Worm (Caenorhabditis elegans) whole organism, L4 larva: ENCODE results near the gene rga-1.

ENCODE experiments used
- D1046.2 ChIP-seq: fragments of 200-800 bp; sonication (Bioruptor generic); IDR thresholded peaks from 2 replicates; pipeline ENCODE4 v1.3.6; 2022; ENCODE audit warnings: missing genetic modification characterization, missing compliant biosample characterization
- F26F4.8 ChIP-seq: fragments of 200-800 bp; sonication (Bioruptor generic); conservative IDR thresholded peaks from 2 replicates; pipeline ENCODE4 v1.3.6; 2022; ENCODE audit warnings: missing genetic modification characterization, missing compliant biosample characterization
- F37D6.2 ChIP-seq: sonication (generic microtip); optimal IDR thresholded peaks from 2 replicates; lab custom pipeline; 2016; ENCODE audit warnings: mild to moderate bottlenecking, missing genetic modification characterization, missing compliant biosample characterization
- F44E2.7 ChIP-seq: fragments of 200-800 bp; sonication (Bioruptor generic); IDR thresholded peaks from 2 replicates; pipeline ENCODE4 v2.1.2; 2022; ENCODE audit warnings: missing genetic modification characterization, missing compliant biosample characterization
- F49E8.2 ChIP-seq: sonication (generic microtip); optimal IDR thresholded peaks from 2 replicates; lab custom pipeline; 2016; ENCODE audit warnings: missing compliant biosample characterization, mild to moderate bottlenecking, missing genetic modification characterization, borderline replicate concordance
- R02D3.7 ChIP-seq: fragments of 150-350 bp; sonication (generic microtip); optimal IDR thresholded peaks from 3 replicates; lab custom pipeline; 2014; ENCODE audit warnings: missing biosample characterization, missing genetic modification characterization
- T26A8.4 ChIP-seq: fragments of 200-800 bp; sonication (Bioruptor generic); IDR thresholded peaks from 2 replicates; pipeline ENCODE4 v1.3.6; 2022; ENCODE audit warnings: missing genetic modification characterization, missing compliant biosample characterization
- Y105C5A.15 ChIP-seq: fragments of 200-800 bp; sonication (Bioruptor generic); IDR thresholded peaks from 2 replicates; pipeline ENCODE4 v1.3.6; 2022; ENCODE audit warnings: missing genetic modification characterization, missing compliant biosample characterization
- Y5F2A.4 ChIP-seq: fragments of 200-800 bp; sonication (Bioruptor generic); optimal IDR thresholded peaks from 2 replicates; lab custom pipeline; 2018; ENCODE audit warnings: mild to moderate bottlenecking, missing genetic modification characterization, missing compliant biosample characterization
- ZK337.2 ChIP-seq: fragments of 200-800 bp; sonication (Bioruptor generic); IDR thresholded peaks from 2 replicates; pipeline ENCODE4 v1.3.6; 2022; ENCODE audit warnings: missing genetic modification reagents, missing genetic modification characterization, missing compliant biosample characterization
- aha-1 ChIP-seq: fragments of 150-350 bp; peaks from one replicate; lab custom pipeline; 2014; ENCODE audit warnings: missing biosample characterization, missing genetic modification characterization
- arid-1 ChIP-seq: fragments of 200-800 bp; sonication (Bioruptor generic); conservative IDR thresholded peaks from 2 replicates; pipeline ENCODE4 v1.3.6; 2022; ENCODE audit warnings: missing genetic modification reagents, missing genetic modification characterization, missing compliant biosample characterization
- ceh-28 ChIP-seq: fragments of 150-350 bp; optimal IDR thresholded peaks from 2 replicates; lab custom pipeline; 2014; ENCODE audit warnings: missing biosample characterization, missing genetic modification reagents, missing genetic modification characterization
- ceh-44 ChIP-seq: fragments of 200-800 bp; sonication (Bioruptor generic); IDR thresholded peaks from 2 replicates; pipeline ENCODE4 v1.3.6; 2022; ENCODE audit warnings: missing genetic modification reagents, missing genetic modification characterization, missing compliant biosample characterization
- ceh-62 ChIP-seq: sonication (generic microtip); optimal IDR thresholded peaks from 2 replicates; lab custom pipeline; 2017; ENCODE audit warnings: missing biosample characterization, missing genetic modification characterization
- ces-1 ChIP-seq: fragments of 150-350 bp; sonication (generic microtip); optimal IDR thresholded peaks from 4 replicates; lab custom pipeline; 2014; ENCODE audit warnings: missing biosample characterization, missing genetic modification reagents, missing genetic modification characterization
- cey-2 ChIP-seq: sonication (generic microtip); optimal IDR thresholded peaks from 3 replicates; lab custom pipeline; 2017; ENCODE audit warnings: missing genetic modification characterization, mild to moderate bottlenecking, missing compliant biosample characterization, antibody characterized with exemption, borderline replicate concordance; ENCODE audit not compliant: insufficient read depth
- daf-19 ChIP-seq: fragments of 200-800 bp; sonication (Bioruptor generic); conservative IDR thresholded peaks from 2 replicates; pipeline ENCODE4 v1.3.6; 2022; ENCODE audit warnings: missing genetic modification characterization, missing compliant biosample characterization
- daf-8 ChIP-seq: fragments of 200-800 bp; sonication (Bioruptor generic); IDR thresholded peaks from 2 replicates; pipeline ENCODE4 v1.3.6; 2022; ENCODE audit warnings: missing genetic modification characterization, missing compliant biosample characterization
- dmd-8 ChIP-seq: fragments of 200-800 bp; sonication (Bioruptor generic); IDR thresholded peaks from 2 replicates; pipeline ENCODE4 v1.3.6; 2022; ENCODE audit warnings: missing genetic modification characterization, missing compliant biosample characterization
- dmd-9 ChIP-seq: fragments of 200-800 bp; sonication (Bioruptor generic); IDR thresholded peaks from 2 replicates; pipeline ENCODE4 v1.3.6; 2022; ENCODE audit warnings: missing genetic modification reagents, missing genetic modification characterization, missing compliant biosample characterization
- dpl-1 ChIP-seq: fragments of 150-350 bp; optimal IDR thresholded peaks from 2 replicates; lab custom pipeline; 2014; ENCODE audit warnings: missing biosample characterization, missing genetic modification reagents, missing genetic modification characterization
- duxl-1 ChIP-seq: sonication (generic microtip); optimal IDR thresholded peaks from 2 replicates; lab custom pipeline; 2016; ENCODE audit warnings: mild to moderate bottlenecking, missing genetic modification characterization, moderate library complexity, missing compliant biosample characterization; ENCODE audit not compliant: poor library complexity
- egl-43 ChIP-seq: fragments of 200-800 bp; sonication (Bioruptor generic); IDR thresholded peaks from 2 replicates; pipeline ENCODE4 v1.3.6; 2022; ENCODE audit warnings: missing genetic modification reagents, missing genetic modification characterization, missing compliant biosample characterization
- hif-1 ChIP-seq, 2 experiments: sonication (generic microtip); optimal IDR thresholded peaks; 2 replicates each; lab custom pipeline; 2016 to 2017; ENCODE audit warnings: missing compliant biosample characterization in 2 of 2, missing genetic modification characterization in 2 of 2, missing genetic modification reagents in 2 of 2, missing genotype in 2 of 2, mild to moderate bottlenecking in 1 of 2
- hlh-11 ChIP-seq: fragments of 200-800 bp; sonication (Bioruptor generic); optimal IDR thresholded peaks from 2 replicates; lab custom pipeline; 2018; ENCODE audit warnings: mild to moderate bottlenecking, missing genetic modification characterization, missing compliant biosample characterization
- hlh-30 ChIP-seq: sonication (generic microtip); optimal IDR thresholded peaks from 2 replicates; lab custom pipeline; 2017; ENCODE audit warnings: antibody characterized with exemption, mild to moderate bottlenecking, missing genetic modification characterization, missing compliant biosample characterization; ENCODE audit not compliant: insufficient read depth
- jun-1 ChIP-seq: fragments of 150-350 bp; optimal IDR thresholded peaks from 2 replicates; lab custom pipeline; 2014; ENCODE audit warnings: missing biosample characterization, missing genetic modification reagents, missing genetic modification characterization
- lim-7 ChIP-seq: fragments of 200-800 bp; sonication (Bioruptor generic); IDR thresholded peaks from 2 replicates; pipeline ENCODE4 v1.3.6; 2022; ENCODE audit warnings: missing genetic modification characterization, missing compliant biosample characterization
- lin-13 ChIP-seq: fragments of 150-350 bp; optimal IDR thresholded peaks from 2 replicates; lab custom pipeline; 2014; ENCODE audit warnings: missing biosample characterization, missing genetic modification reagents, missing genetic modification characterization
- lin-38 ChIP-seq: fragments of 200-800 bp; sonication (Bioruptor generic); IDR thresholded peaks from 2 replicates; pipeline ENCODE4 v1.3.6; 2022; ENCODE audit warnings: missing genetic modification reagents, missing genetic modification characterization, missing compliant biosample characterization
- lir-3 ChIP-seq: sonication (generic microtip); optimal IDR thresholded peaks from 2 replicates; lab custom pipeline; 2016; ENCODE audit warnings: mild to moderate bottlenecking, missing genetic modification characterization, missing compliant biosample characterization
- lsy-2 ChIP-seq, 2 experiments: fragments of 150-350 bp in 1 of 2; sonication (generic microtip) in 1 of 2; optimal IDR thresholded peaks; 2 replicates each; lab custom pipeline; 2014 to 2017; ENCODE audit warnings: missing biosample characterization in 2 of 2, missing genetic modification characterization in 2 of 2
- madf-5 ChIP-seq, 2 experiments: fragments of 200-800 bp; sonication (Bioruptor generic); IDR thresholded peaks; 2 replicates each; pipeline ENCODE4 v1.3.6; 2022; ENCODE audit warnings: missing compliant biosample characterization in 2 of 2, missing genetic modification characterization in 2 of 2
- mdl-1 ChIP-seq, 2 experiments: fragments of 150-350 bp in 1 of 2; sonication (generic microtip) in 1 of 2; optimal IDR thresholded peaks; 2 replicates each; lab custom pipeline; 2014 to 2017; ENCODE audit warnings: missing biosample characterization in 2 of 2, missing genetic modification characterization in 2 of 2
- mdt-29 ChIP-seq: fragments of 200-800 bp; sonication (Bioruptor generic); IDR thresholded peaks from 2 replicates; pipeline ENCODE4 v1.3.6; 2022; ENCODE audit warnings: missing genetic modification reagents, missing genetic modification characterization, missing compliant biosample characterization
- nhr-10 ChIP-seq: fragments of 150-350 bp; optimal IDR thresholded peaks from 2 replicates; lab custom pipeline; 2014; ENCODE audit warnings: missing biosample characterization, missing genetic modification characterization
- nhr-102 ChIP-seq: sonication (generic microtip); optimal IDR thresholded peaks from 2 replicates; lab custom pipeline; 2016; ENCODE audit warnings: mild to moderate bottlenecking, missing genetic modification characterization, moderate library complexity, missing compliant biosample characterization
- nhr-237 ChIP-seq: sonication (generic microtip); optimal IDR thresholded peaks from 2 replicates; lab custom pipeline; 2017; ENCODE audit warnings: missing biosample characterization, missing genetic modification characterization
- nhr-6 ChIP-seq: fragments of 150-350 bp; optimal IDR thresholded peaks from 2 replicates; lab custom pipeline; 2014; ENCODE audit warnings: missing biosample characterization, missing genetic modification characterization
- nhr-76 ChIP-seq: fragments of 150-350 bp; optimal IDR thresholded peaks from 2 replicates; lab custom pipeline; 2014; ENCODE audit warnings: missing biosample characterization, missing genetic modification characterization
- rbr-2 ChIP-seq: sonication (generic microtip); optimal IDR thresholded peaks from 2 replicates; lab custom pipeline; 2016; ENCODE audit warnings: missing genotype, missing genetic modification characterization, missing compliant biosample characterization
- saeg-2 ChIP-seq: fragments of 200-800 bp; sonication (Bioruptor generic); IDR thresholded peaks from 2 replicates; pipeline ENCODE4 v1.3.6; 2022; ENCODE audit warnings: missing genetic modification reagents, missing genetic modification characterization, missing compliant biosample characterization
- snpc-1.2 ChIP-seq: fragments of 200-800 bp; sonication (Bioruptor generic); IDR thresholded peaks from 2 replicates; pipeline ENCODE4 v1.3.6; 2022; ENCODE audit warnings: missing genetic modification reagents, missing genetic modification characterization, missing compliant biosample characterization
- spr-1 ChIP-seq: sonication (generic microtip); optimal IDR thresholded peaks from 2 replicates; lab custom pipeline; 2016; ENCODE audit warnings: mild to moderate bottlenecking, missing genetic modification characterization, missing compliant biosample characterization
- unc-62 ChIP-seq, 3 experiments: fragments of 150-350 bp in 1 of 3; sonication (generic microtip); optimal IDR thresholded peaks in 2 of 3; peaks in 1 of 3; 1 replicate in 1 of 3; 2 replicates in 2 of 3; lab custom pipeline; 2014 to 2017; ENCODE audit warnings: missing biosample characterization in 3 of 3, missing genetic modification characterization in 3 of 3, missing genetic modification reagents in 3 of 3, missing genotype in 1 of 3
- zfp-2 ChIP-seq: sonication (generic microtip); optimal IDR thresholded peaks from 2 replicates; lab custom pipeline; 2016; ENCODE audit warnings: mild to moderate bottlenecking, missing genetic modification characterization, missing compliant biosample characterization
- zip-11 ChIP-seq: fragments of 200-800 bp; sonication (Bioruptor generic); IDR thresholded peaks from 2 replicates; pipeline ENCODE4 v1.3.6; 2022; ENCODE audit warnings: missing genetic modification characterization, missing compliant biosample characterization
- zip-2 ChIP-seq: fragments of 150-350 bp; optimal IDR thresholded peaks from 2 replicates; lab custom pipeline; 2014; ENCODE audit warnings: missing biosample characterization, missing genetic modification characterization
- ztf-11 ChIP-seq: fragments of 150-350 bp; optimal IDR thresholded peaks from 2 replicates; lab custom pipeline; 2014; ENCODE audit warnings: missing biosample characterization, missing genetic modification characterization
- ztf-7 ChIP-seq: fragments of 150-350 bp; optimal IDR thresholded peaks from 2 replicates; lab custom pipeline; 2014; ENCODE audit warnings: missing biosample characterization, missing genetic modification characterization

Gene rga-1

DNA sequence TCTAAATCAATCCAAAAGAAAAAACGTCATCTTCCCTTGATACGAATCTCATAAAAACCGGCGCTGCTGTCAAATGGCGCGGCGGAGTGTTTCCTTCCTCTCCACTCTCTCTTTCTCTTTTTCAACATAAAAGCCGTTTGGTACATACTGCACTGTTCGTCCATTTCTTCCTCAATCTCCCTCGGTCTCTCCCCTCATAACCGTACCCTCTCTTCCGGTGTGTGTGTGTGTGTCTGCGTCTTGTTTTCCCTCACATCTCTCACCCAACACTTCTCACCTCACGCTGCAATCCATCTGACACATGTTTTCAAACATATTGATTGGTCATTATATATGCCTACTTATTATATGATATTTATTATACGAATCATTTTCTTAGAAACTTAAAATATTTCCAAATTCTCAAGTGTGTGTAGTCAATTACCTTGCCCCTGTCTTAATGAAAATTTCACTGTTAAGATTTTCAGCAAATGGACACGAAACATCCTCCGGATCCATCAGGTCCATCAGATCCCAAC, at the start of gene rga-1, which contains the start of gene aars-1 (continued):
- TF ChIP-seq madf-5 (GFP tag; IDR thresholded peaks at IDR 0.05; lab: Robert Waterston, UW): no peak
- no peak for TF ChIP-seq ztf-11 (tag; lab: Kevin White, UChicago)
- TF ChIP-seq jun-1 (tag; lab: Kevin White, UChicago): peak; percentile 26
- no peak for TF ChIP-seq R02D3.7 (tag; lab: Kevin White, UChicago)
- TF ChIP-seq nhr-6 (tag; lab: Kevin White, UChicago): peak; percentile 51
- 0 out of 2 replicates have a peak, but pooled peaks have one; percentile 23 for TF ChIP-seq saeg-2 (GFP tag; lab: Robert Waterston, UW)
- TF ChIP-seq hlh-11: peak; percentile 94
- TF ChIP-seq mdt-29 (GFP tag; lab: Robert Waterston, UW): no peak
- TF ChIP-seq egl-43 (GFP tag; lab: Robert Waterston, UW): no peak
- TF ChIP-seq lsy-2 (tag; optimal IDR thresholded peaks at IDR 0.05; lab: Kevin White, UChicago): peak in 1 of 2 experiments; percentile 72
- peak; percentile 96 for TF ChIP-seq aha-1 (tag; lab: Kevin White, UChicago)
- peak in 1 of 2 experiments; percentile 82 for TF ChIP-seq mdl-1 (tag; optimal IDR thresholded peaks at IDR 0.05; lab: Kevin White, UChicago)
- no peak for TF ChIP-seq lir-3 (tag; lab: Kevin White, UChicago)
- TF ChIP-seq daf-19: no peak
- no peak for TF ChIP-seq Y105C5A.15
- TF ChIP-seq hif-1 (tag; optimal IDR thresholded peaks at IDR 0.05; lab: Kevin White, UChicago): peak in 1 of 2 experiments; percentile 19
- TF ChIP-seq F44E2.7 (GFP tag; lab: Robert Waterston, UW): no peak
- TF ChIP-seq ceh-28: peak; percentile 11
- TF ChIP-seq ZK337.2 (GFP tag; lab: Robert Waterston, UW): no peak
- TF ChIP-seq duxl-1 (tag; lab: Kevin White, UChicago): no peak
- peak; percentile 89 for TF ChIP-seq hlh-30 (tag; lab: Kevin White, UChicago)
- peak; percentile 54 for TF ChIP-seq zip-2 (tag; lab: Kevin White, UChicago)
- no peak for TF ChIP-seq cey-2
- no peak for TF ChIP-seq F37D6.2
- peak; percentile 63; the same call in 1 of the 2 replicates for TF ChIP-seq T26A8.4 (GFP tag; lab: Robert Waterston, UW)
- no peak for TF ChIP-seq dmd-8 (GFP tag; lab: Robert Waterston, UW)
- no peak for TF ChIP-seq dmd-9
- no peak for TF ChIP-seq zfp-2
- TF ChIP-seq Y5F2A.4 (GFP tag; lab: Kevin White, UChicago): no peak
- no peak for TF ChIP-seq D1046.2 (GFP tag; lab: Robert Waterston, UW)
- TF ChIP-seq zip-11 (GFP tag; lab: Robert Waterston, UW): no peak
- peak; percentile 30 for TF ChIP-seq nhr-102 (tag; lab: Kevin White, UChicago)
- peak; percentile 60 for TF ChIP-seq spr-1 (tag; lab: Kevin White, UChicago)
- TF ChIP-seq lim-7 (GFP tag; lab: Robert Waterston, UW): no peak
- TF ChIP-seq ceh-62 (tag; lab: Kevin White, UChicago): no peak
- peak; percentile 30 for TF ChIP-seq rbr-2 (tag; lab: Kevin White, UChicago)
- TF ChIP-seq ztf-7 (tag; lab: Kevin White, UChicago): no peak
- TF ChIP-seq F26F4.8 (GFP tag; lab: Robert Waterston, UW): no peak
- TF ChIP-seq unc-62 (GFP tag; optimal IDR thresholded peaks at IDR 0.05 in 1 of 2; lab: Kevin White, UChicago): peak in 1 of 2 experiments; percentile 97
- TF ChIP-seq unc-62 (tag; optimal IDR thresholded peaks at IDR 0.05; lab: Kevin White, UChicago): no peak
- TF ChIP-seq arid-1 (GFP tag; lab: Robert Waterston, UW): 0 out of 2 replicates have a peak, but pooled peaks have one; percentile 12
- no peak for TF ChIP-seq nhr-76 (tag; lab: Kevin White, UChicago)
- TF ChIP-seq lin-38 (GFP tag; lab: Robert Waterston, UW): peak; percentile 51
- TF ChIP-seq ces-1 (GFP tag; lab: Kevin White, UChicago): no peak
- TF ChIP-seq dpl-1 (GFP tag; lab: Kevin White, UChicago): peak; percentile 54
- no peak for TF ChIP-seq nhr-237 (tag; lab: Kevin White, UChicago)
- no peak for TF ChIP-seq ceh-44 (GFP tag; lab: Robert Waterston, UW)
- peak; percentile 31 for TF ChIP-seq nhr-10 (tag; lab: Kevin White, UChicago)
- no peak for TF ChIP-seq daf-8 (GFP tag; lab: Robert Waterston, UW)
- no peak for TF ChIP-seq F49E8.2
- TF ChIP-seq snpc-1.2 (GFP tag; lab: Robert Waterston, UW): no peak
- peak; percentile 22 for TF ChIP-seq lin-13 (GFP tag; lab: Kevin White, UChicago)
